Worm (Caenorhabditis elegans) whole organism, L2 larva: ENCODE results near the gene srbc-5.

Source experiments
- dmd-4 ChIP-seq: sonication (generic microtip); optimal IDR thresholded peaks from 2 replicates; lab custom pipeline; 2017; ENCODE audit warnings: missing biosample characterization, missing genetic modification characterization
- unc-62 ChIP-seq: fragments of 150-350 bp; optimal IDR thresholded peaks from 2 replicates; lab custom pipeline; 2014; ENCODE audit warnings: missing biosample characterization, missing genetic modification reagents, missing genetic modification characterization

ce11 chrV:3269407-3269806, 9.2 kb downstream of the srbc-5 start, which contains the start of gene T28A11.19:
- TF ChIP-seq unc-62 (GFP tag; lab: Kevin White, UChicago) (no peak), dmd-4 (tag; lab: Kevin White, UChicago) (no peak)
